Fruit fly (Drosophila melanogaster) whole organism, prepupa: ENCODE measurements around the gene CG15408.

Experiments used
- Blimp-1 ChIP-seq: fragments of 200-800 bp; sonication (Bioruptor generic); optimal IDR thresholded peaks from 3 replicates; lab custom pipeline; 2017; ENCODE audit warnings: missing biosample characterization, missing genetic modification characterization, mild to moderate bottlenecking, moderate library complexity, missing genetic modification reagents
- CG11762 ChIP-seq: fragments of 200-800 bp; sonication (Bioruptor generic); optimal IDR thresholded peaks from 3 replicates; lab custom pipeline; 2016; ENCODE audit warnings: missing biosample characterization, missing genetic modification characterization; ENCODE audit not compliant: insufficient read depth
- CG4318 ChIP-seq: fragments of 200-800 bp; sonication (Bioruptor generic); optimal IDR thresholded peaks from 3 replicates; lab custom pipeline; 2017; ENCODE audit warnings: missing biosample characterization, mild to moderate bottlenecking, missing genetic modification characterization
- CG6276 ChIP-seq: fragments of 200-800 bp; sonication (Bioruptor generic); optimal IDR thresholded peaks from 2 replicates; lab custom pipeline; 2017; ENCODE audit warnings: missing biosample characterization, mild to moderate bottlenecking, missing genetic modification characterization
- CG6808 ChIP-seq: fragments of 200-800 bp; sonication (Bioruptor generic); optimal IDR thresholded peaks from 3 replicates; lab custom pipeline; 2017; ENCODE audit warnings: missing biosample characterization, missing genetic modification characterization, mild to moderate bottlenecking, moderate library complexity, missing genetic modification reagents
- CG6854 ChIP-seq: fragments of 200-800 bp; sonication (Bioruptor generic); optimal IDR thresholded peaks from 2 replicates; lab custom pipeline; 2017; ENCODE audit warnings: missing biosample characterization, mild to moderate bottlenecking, missing genetic modification characterization
- CG8319 ChIP-seq: fragments of 200-800 bp; sonication (Bioruptor generic); optimal IDR thresholded peaks from 3 replicates; lab custom pipeline; 2016; ENCODE audit warnings: missing biosample characterization, missing genetic modification characterization
- CG9139 ChIP-seq: fragments of 200-800 bp; sonication (Bioruptor generic); optimal IDR thresholded peaks from 3 replicates; lab custom pipeline; 2017; ENCODE audit warnings: missing biosample characterization, mild to moderate bottlenecking, missing genetic modification characterization
- Hr38 ChIP-seq: sonication (Bioruptor generic); optimal IDR thresholded peaks from 2 replicates; lab custom pipeline; 2016; ENCODE audit warnings: missing biosample characterization, missing genetic modification characterization
- Hr4 ChIP-seq: fragments of 200-800 bp; sonication (Bioruptor generic); optimal IDR thresholded peaks from 3 replicates; lab custom pipeline; 2016; ENCODE audit warnings: missing biosample characterization, missing genetic modification characterization
- OdsH ChIP-seq: fragments of 200-800 bp; sonication (Bioruptor generic); optimal IDR thresholded peaks from 3 replicates; lab custom pipeline; 2016; ENCODE audit warnings: missing biosample characterization, missing genetic modification characterization
- net ChIP-seq: fragments of 200-800 bp; sonication (Bioruptor generic); optimal IDR thresholded peaks from 3 replicates; lab custom pipeline; 2016; ENCODE audit warnings: missing biosample characterization, missing genetic modification characterization
- pdm3 ChIP-seq: fragments of 200-800 bp; sonication (Bioruptor generic); optimal IDR thresholded peaks from 3 replicates; lab custom pipeline; 2016; ENCODE audit warnings: missing biosample characterization, missing genetic modification characterization
- spab ChIP-seq: fragments of 200-800 bp; sonication (Bioruptor generic); optimal IDR thresholded peaks from 2 replicates; lab custom pipeline; 2017; ENCODE audit warnings: missing biosample characterization, mild to moderate bottlenecking, missing genetic modification characterization, missing genetic modification reagents

dm6 chr2L:3352927-3353326, 20.3 kb downstream of the CG15408 start:
- TF ChIP-seq Blimp-1 (GFP tag; lab: Kevin White, UChicago), result no peak
- TF ChIP-seq Hr38, result no peak
- no peak for TF ChIP-seq OdsH (GFP tag; lab: Kevin White, UChicago)
- TF ChIP-seq CG6808 (GFP tag; lab: Kevin White, UChicago), result no peak
- TF ChIP-seq CG4318 (GFP tag; lab: Kevin White, UChicago), result no peak
- TF ChIP-seq net (GFP tag; lab: Kevin White, UChicago), result no peak
- TF ChIP-seq spab, result no peak
- TF ChIP-seq CG6276 (GFP tag; lab: Kevin White, UChicago), result no peak
- TF ChIP-seq CG11762, result no peak
- no peak for TF ChIP-seq CG6854 (GFP tag; lab: Kevin White, UChicago)
- TF ChIP-seq pdm3 (GFP tag; lab: Kevin White, UChicago), result no peak
- TF ChIP-seq CG8319 (GFP tag; lab: Kevin White, UChicago), result no peak
- TF ChIP-seq CG9139 (GFP tag; lab: Kevin White, UChicago), result no peak
- no peak for TF ChIP-seq Hr4 (GFP tag; lab: Kevin White, UChicago)
